Fruit fly (Drosophila melanogaster): ENCODE measurements around the gene raw.

DNA sequence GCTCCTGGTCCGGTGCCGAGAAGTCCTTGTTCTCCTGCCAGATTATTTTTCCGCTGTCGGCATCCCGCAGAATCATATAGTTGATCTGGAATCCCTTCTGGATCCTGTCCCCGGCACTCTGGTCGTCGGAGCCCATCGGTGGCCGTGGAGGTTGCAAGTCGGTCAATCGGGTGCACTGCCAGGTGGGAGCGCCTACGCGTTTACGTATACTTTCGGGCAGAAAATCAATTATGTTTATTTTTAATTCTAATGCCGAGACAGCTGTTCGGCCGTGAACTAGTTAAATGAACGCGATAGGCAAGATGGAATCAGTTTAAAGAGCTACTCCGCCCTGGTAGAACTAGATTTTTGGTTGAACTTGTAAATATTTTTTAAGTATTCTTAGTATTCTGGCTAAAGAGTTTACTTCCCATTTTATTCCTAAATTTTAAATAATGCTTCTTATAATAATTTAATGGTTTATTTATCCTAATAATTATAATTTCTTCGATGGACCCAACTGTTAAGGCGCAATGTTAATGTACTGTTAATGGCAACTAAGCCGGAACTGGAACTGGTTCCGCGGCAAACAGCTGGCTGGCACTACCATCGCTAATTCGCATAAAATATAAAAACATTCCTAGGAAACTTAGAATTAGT lies 54.7 kb downstream of the raw start, which contains the start of the genes PrBP and Trs23:
- TF ChIP-seq psq (optimal IDR thresholded peaks at IDR 0.05), result no peak
- TF ChIP-seq Myc (optimal IDR thresholded peaks at IDR 0.05), result no peak
- TF ChIP-seq Sin3A (optimal IDR thresholded peaks at IDR 0.05), result no peak
- no peak for TF ChIP-seq h (optimal IDR thresholded peaks at IDR 0.05)
